Worm (Caenorhabditis elegans) whole organism, late embryonic: Measurements from ENCODE around the gene pyt-1.

ENCODE experiments used
- ceh-19 ChIP-seq: fragments of 200-800 bp; sonication (Bioruptor generic); optimal IDR thresholded peaks from 2 replicates; lab custom pipeline; 2018; ENCODE audit warnings: mild to moderate bottlenecking, missing genetic modification characterization, missing compliant biosample characterization
- ceh-9 ChIP-seq: sonication (generic microtip); optimal IDR thresholded peaks from 2 replicates; lab custom pipeline; 2016; ENCODE audit warnings: mild to moderate bottlenecking, missing genetic modification characterization, inconsistent platforms, missing compliant biosample characterization
- madf-2 ChIP-seq: sonication (generic microtip); optimal IDR thresholded peaks from 2 replicates; lab custom pipeline; 2017; ENCODE audit warnings: missing genetic modification characterization, missing compliant biosample characterization
- pha-2 ChIP-seq: sonication (generic microtip); optimal IDR thresholded peaks from 2 replicates; lab custom pipeline; 2017; ENCODE audit warnings: mild to moderate bottlenecking, missing genetic modification characterization, missing compliant biosample characterization

ce11 chrV:10243105-10243504, 14.0 kb upstream of the pyt-1 start, which contains the start of gene C12D8.9:
- TF ChIP-seq madf-2 (tag; lab: Kevin White, UChicago) (no peak), ceh-19 (GFP tag; lab: Kevin White, UChicago) (no peak), ceh-9 (tag; lab: Kevin White, UChicago) (no peak), pha-2 (tag; lab: Kevin White, UChicago) (no peak)
